Worm (Caenorhabditis elegans) whole organism, L4/young adult: ENCODE measurements around the gene C04C3.14.

Experiments used
- W03F9.2 ChIP-seq: fragments of 150-350 bp; optimal IDR thresholded peaks from 2 replicates; lab custom pipeline; 2014; ENCODE audit warnings: missing biosample characterization, missing genetic modification characterization
- him-1 ChIP-seq: sonication (generic microtip); optimal IDR thresholded peaks from 2 replicates; lab custom pipeline; 2016; ENCODE audit warnings: missing genotype, missing genetic modification reagents, missing genetic modification characterization, missing compliant biosample characterization

DNA sequence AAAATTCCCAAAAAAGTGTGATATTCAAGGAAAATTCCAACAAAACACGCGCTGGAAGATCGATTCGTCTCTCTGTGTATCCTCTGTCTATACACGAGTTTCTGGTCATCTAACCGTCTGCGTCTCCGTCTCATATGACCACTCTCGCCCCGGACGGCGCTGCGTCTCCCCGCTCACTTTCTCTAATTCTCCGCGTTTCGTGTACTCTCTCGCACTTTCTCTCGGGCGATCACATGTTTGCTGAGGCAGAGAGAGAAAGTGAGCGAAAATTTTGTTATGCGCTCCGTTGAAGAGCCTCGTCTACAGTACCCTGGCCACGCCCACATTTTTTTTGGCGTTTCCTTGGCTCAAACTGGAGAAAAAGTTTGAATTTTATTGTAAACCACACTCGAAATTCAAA is 11.1 kb upstream of the C04C3.14 start:
- peak; percentile 28 for TF ChIP-seq him-1 (tag; lab: Kevin White, UChicago)
- peak; percentile 34 for TF ChIP-seq W03F9.2 (tag; lab: Kevin White, UChicago)
